Worm (Caenorhabditis elegans): ENCODE results near the gene B0393.4.

B0393.4 gene

DNA sequence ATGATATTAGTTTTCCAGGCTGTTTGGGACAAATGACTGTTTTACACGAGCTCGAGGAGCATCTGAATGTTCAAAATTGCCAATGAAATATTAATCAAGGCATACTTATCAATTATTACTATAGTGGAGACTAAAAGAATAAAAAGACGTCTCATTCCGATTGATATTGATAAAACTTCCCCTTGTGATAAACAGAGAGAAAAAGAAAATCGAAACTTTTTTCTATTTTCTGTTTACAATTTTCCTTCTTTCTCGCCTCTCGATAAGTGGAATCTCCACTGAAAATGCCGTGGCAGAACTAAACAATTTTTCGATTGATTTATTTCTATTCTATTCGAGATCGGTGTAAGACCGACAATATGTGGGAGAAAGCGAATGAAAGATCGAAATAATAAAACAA lies 16.4 kb upstream of the B0393.4 start, which contains the start of gene B0393.9:
B0393.9 (minus strand) TSS at position 303 of the 400 bp plus-strand sequence.
- TF ChIP-seq ref-2 (tag; optimal IDR thresholded peaks at IDR 0.05) (no peak), sdc-2 (tag; optimal IDR thresholded peaks at IDR 0.05) (no peak), rnt-1 (tag; optimal IDR thresholded peaks at IDR 0.05) (no peak), che-1 (tag; optimal IDR thresholded peaks at IDR 0.05) (no peak), Y22D7AL.16 (tag; optimal IDR thresholded peaks at IDR 0.05) (no peak), nhr-11 (tag; optimal IDR thresholded peaks at IDR 0.05) (no peak), C08G9.2 (tag; optimal IDR thresholded peaks at IDR 0.05) (no peak), nfya-1 (tag; optimal IDR thresholded peaks at IDR 0.05) (no peak), pqm-1 (tag; optimal IDR thresholded peaks at IDR 0.05) (no peak), unc-55 (GFP tag; optimal IDR thresholded peaks at IDR 0.05) (no peak), ceh-48 (tag; optimal IDR thresholded peaks at IDR 0.05) (no peak), dmd-4 (tag; optimal IDR thresholded peaks at IDR 0.05; ENCODE audit: borderline replicate concordance) (no peak)

DNA sequence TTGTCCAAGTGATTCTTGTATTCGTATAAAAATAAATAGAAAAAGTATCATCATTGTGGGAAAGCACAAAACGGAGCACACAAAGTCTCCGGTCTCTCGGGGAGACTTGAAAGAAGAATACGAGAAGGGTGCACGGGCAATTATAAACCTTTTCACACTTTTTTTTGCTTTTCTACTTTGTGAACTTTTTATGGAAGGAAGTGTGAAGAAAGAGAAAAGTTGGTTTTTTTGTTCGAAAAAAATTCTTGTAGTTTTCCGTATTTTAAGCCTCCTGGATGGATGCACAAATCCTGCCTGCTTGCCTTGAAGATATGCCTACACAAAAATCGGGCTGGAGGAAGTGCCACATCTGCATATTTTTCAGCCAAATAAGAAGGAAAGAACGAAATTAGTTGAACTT lies 14.6 kb upstream of the B0393.4 start, which contains the start of gene B0393.7:
B0393.7 (minus strand) TSS at position 101 of the 400 bp plus-strand sequence.
- no peak for TF ChIP-seq dve-1 (tag; optimal IDR thresholded peaks at IDR 0.05)
- no peak for TF ChIP-seq hlh-30 (tag; optimal IDR thresholded peaks at IDR 0.05; ENCODE audit: insufficient read depth)
- TF ChIP-seq pax-1 (tag; optimal IDR thresholded peaks at IDR 0.05), result no peak
- TF ChIP-seq F13H6.1 (tag; optimal IDR thresholded peaks at IDR 0.05), result no peak
- TF ChIP-seq K02D7.2 (tag; optimal IDR thresholded peaks at IDR 0.05), result no peak
- no peak for TF ChIP-seq syd-9 (tag; optimal IDR thresholded peaks at IDR 0.05)
- no peak for TF ChIP-seq tbx-7 (tag; optimal IDR thresholded peaks at IDR 0.05)
- TF ChIP-seq ref-2 (tag; optimal IDR thresholded peaks at IDR 0.05), result no peak
- no peak for TF ChIP-seq pat-9 (tag; optimal IDR thresholded peaks at IDR 0.05)
- TF ChIP-seq ceh-9 (tag; optimal IDR thresholded peaks at IDR 0.05), result no peak
- no peak for TF ChIP-seq odd-2 (tag; optimal IDR thresholded peaks at IDR 0.05)
- TF ChIP-seq ceh-22 (tag; optimal IDR thresholded peaks at IDR 0.05), result no peak
- no peak for TF ChIP-seq ceh-45 (GFP tag; IDR thresholded peaks at IDR 0.05)
- no peak for TF ChIP-seq ztf-16 (tag; optimal IDR thresholded peaks at IDR 0.05)

DNA sequence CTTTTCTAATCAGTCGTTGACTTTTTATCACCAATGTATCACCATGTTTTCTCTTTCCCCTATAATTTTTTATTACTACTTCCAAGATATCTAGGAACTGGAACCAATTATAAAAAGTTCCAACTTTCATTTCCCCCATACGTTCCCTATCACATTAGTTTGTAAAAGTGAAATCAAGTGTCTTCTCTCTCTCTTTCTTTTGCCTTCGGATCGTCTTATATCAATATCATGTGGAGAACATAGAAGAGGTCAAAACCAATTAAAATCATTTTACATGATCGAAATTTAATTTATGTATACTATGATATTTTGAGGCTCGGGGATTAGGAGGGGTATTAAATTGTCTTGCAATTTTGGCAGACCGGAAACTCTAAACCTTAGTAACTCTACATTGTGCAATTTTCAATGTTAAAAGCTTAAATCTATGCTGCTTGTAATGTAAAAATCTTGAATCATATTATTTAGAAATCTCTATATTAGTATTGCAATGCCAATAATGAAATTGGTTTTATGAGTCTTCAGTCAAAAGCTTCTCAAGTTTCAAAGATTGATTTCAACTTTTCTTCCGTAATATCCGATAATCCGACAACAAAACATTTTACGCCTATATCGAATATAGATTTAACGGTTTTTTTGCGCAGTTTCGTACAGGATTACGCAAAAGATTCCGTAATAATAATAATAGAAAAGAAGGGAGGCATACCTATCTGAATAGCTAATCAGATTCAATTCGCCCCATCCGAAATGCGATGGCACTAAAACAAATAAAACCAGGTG lies 4.6 kb upstream of the B0393.4 start:
- no peak for TF ChIP-seq pat-9 (tag; optimal IDR thresholded peaks at IDR 0.05)
- TF ChIP-seq K09A11.1 (tag; optimal IDR thresholded peaks at IDR 0.05; ENCODE audit: insufficient read depth), result no peak
- no peak for TF ChIP-seq F13H6.1 (tag; optimal IDR thresholded peaks at IDR 0.05)
- no peak for TF ChIP-seq fkh-6 (tag; optimal IDR thresholded peaks at IDR 0.05)
- TF ChIP-seq ahr-1 (tag; optimal IDR thresholded peaks at IDR 0.05), result no peak
- no peak for TF ChIP-seq sdc-2 (tag; optimal IDR thresholded peaks at IDR 0.05)
- no peak for TF ChIP-seq unc-55 (GFP tag; optimal IDR thresholded peaks at IDR 0.05)
- TF ChIP-seq dve-1 (tag; optimal IDR thresholded peaks at IDR 0.05), result no peak
- TF ChIP-seq ceh-22 (tag; optimal IDR thresholded peaks at IDR 0.05), result no peak
- TF ChIP-seq nfya-1 (tag; optimal IDR thresholded peaks at IDR 0.05), result no peak
- TF ChIP-seq sox-2 (GFP tag; IDR thresholded peaks at IDR 0.05), result no peak
- no peak for TF ChIP-seq ceh-34 (tag; optimal IDR thresholded peaks at IDR 0.05)
- TF ChIP-seq ceh-9 (tag; optimal IDR thresholded peaks at IDR 0.05), result no peak
- TF ChIP-seq madf-2 (tag; optimal IDR thresholded peaks at IDR 0.05), result no peak
- TF ChIP-seq ceh-48 (tag; optimal IDR thresholded peaks at IDR 0.05), result no peak
- no peak for TF ChIP-seq ref-2 (tag; optimal IDR thresholded peaks at IDR 0.05)
- no peak for TF ChIP-seq hlh-8 (tag; optimal IDR thresholded peaks at IDR 0.05)

DNA sequence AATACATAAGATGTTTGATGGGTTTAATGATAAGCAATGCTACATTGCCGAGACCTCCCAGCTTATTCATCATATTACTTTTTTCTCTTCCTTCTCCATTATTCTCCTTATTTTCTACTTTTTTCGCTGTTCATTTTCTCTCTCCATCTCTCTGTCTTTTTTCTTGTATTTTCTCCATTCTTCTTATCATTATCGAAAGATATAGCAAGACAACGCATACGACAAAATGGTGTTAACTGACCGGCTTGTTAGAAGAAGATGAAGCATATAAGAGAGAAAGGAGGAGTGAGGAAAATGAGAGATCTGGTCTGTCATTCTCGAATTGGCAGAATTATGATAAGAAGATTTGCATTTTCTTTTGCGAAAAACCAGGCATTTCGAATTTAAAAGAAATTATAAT lies 3.4 kb upstream of the B0393.4 start:
- no peak for TF ChIP-seq odd-2 (tag; optimal IDR thresholded peaks at IDR 0.05)
- no peak for TF ChIP-seq ceh-14 (tag; optimal IDR thresholded peaks at IDR 0.05)
- TF ChIP-seq npax-4 (tag; optimal IDR thresholded peaks at IDR 0.05), result no peak
